Worm (Caenorhabditis elegans) whole organism, young adult: ENCODE results near the gene ZK792.5.

Source experiments
- chd-7 ChIP-seq: sonication (generic microtip); optimal IDR thresholded peaks from 2 replicates; lab custom pipeline; 2016; ENCODE audit warnings: mild to moderate bottlenecking, missing genetic modification characterization, moderate library complexity, missing compliant biosample characterization
- efl-1 ChIP-seq: fragments of 150-350 bp; optimal IDR thresholded peaks from 2 replicates; lab custom pipeline; 2014; ENCODE audit warnings: missing biosample characterization, missing genetic modification reagents, missing genetic modification characterization
- ekl-4 ChIP-seq: fragments of 200-800 bp; sonication (Bioruptor generic); IDR thresholded peaks from 2 replicates; pipeline ENCODE4 v1.3.6; 2022; ENCODE audit warnings: missing genetic modification reagents, missing genetic modification characterization, missing compliant biosample characterization
- lin-54 ChIP-seq: fragments of 200-800 bp; sonication (Bioruptor generic); optimal IDR thresholded peaks from 2 replicates; lab custom pipeline; 2018; ENCODE audit warnings: mild to moderate bottlenecking, missing genetic modification characterization, missing compliant biosample characterization
- mes-4 ChIP-seq: sonication (generic microtip); optimal IDR thresholded peaks from 2 replicates; lab custom pipeline; 2016; ENCODE audit warnings: missing genotype, missing genetic modification characterization, missing compliant biosample characterization
- nfya-1 ChIP-seq: sonication (generic microtip); optimal IDR thresholded peaks from 2 replicates; lab custom pipeline; 2017; ENCODE audit warnings: antibody characterized with exemption, missing compliant biosample characterization, missing genetic modification characterization, borderline replicate concordance; ENCODE audit not compliant: insufficient read depth
- nhr-80 ChIP-seq: sonication (generic microtip); optimal IDR thresholded peaks from 2 replicates; lab custom pipeline; 2016; ENCODE audit warnings: missing genetic modification characterization, missing compliant biosample characterization
- pha-4 ChIP-seq: fragments of 150-350 bp; sonication (generic microtip); optimal IDR thresholded peaks from 2 replicates; lab custom pipeline; 2014; ENCODE audit warnings: missing biosample characterization, missing genetic modification reagents, missing genetic modification characterization
- rcor-1 ChIP-seq: fragments of 200-800 bp; sonication (Bioruptor generic); IDR thresholded peaks from 2 replicates; pipeline ENCODE4 v1.3.6; 2022; ENCODE audit warnings: missing genetic modification reagents, missing genetic modification characterization, missing compliant biosample characterization
- sea-2 ChIP-seq: fragments of 200-800 bp; sonication (Bioruptor generic); IDR thresholded peaks from 2 replicates; pipeline ENCODE4 v1.3.6; 2022; ENCODE audit warnings: missing genetic modification characterization, missing compliant biosample characterization
- unc-62 ChIP-seq: fragments of 150-350 bp; optimal IDR thresholded peaks from 2 replicates; lab custom pipeline; 2014; ENCODE audit warnings: missing biosample characterization, missing genetic modification reagents, missing genetic modification characterization

- TF ChIP-seq nfya-1 (tag; lab: Kevin White, UChicago): no peak
- no peak for TF ChIP-seq chd-7
- no peak for TF ChIP-seq nhr-80 (tag; lab: Kevin White, UChicago)
- TF ChIP-seq rcor-1 (GFP tag; lab: Robert Waterston, UW): no peak
- TF ChIP-seq unc-62 (GFP tag; lab: Kevin White, UChicago): no peak
- TF ChIP-seq pha-4 (tag; lab: Kevin White, UChicago): no peak
- TF ChIP-seq ekl-4 (GFP tag; lab: Robert Waterston, UW): no peak
- no peak for TF ChIP-seq efl-1 (GFP tag; lab: Kevin White, UChicago)
- TF ChIP-seq mes-4 (tag; lab: Kevin White, UChicago): no peak
- TF ChIP-seq sea-2 (GFP tag; lab: Robert Waterston, UW): no peak
- no peak for TF ChIP-seq lin-54 (GFP tag; lab: Kevin White, UChicago)
Observed at ce11 chrIV:11697514-11697913, 9.6 kb upstream of the ZK792.5 start.
